ENCODE assay signal across 1 fruit fly cellular context in the genomic region with DNA sequence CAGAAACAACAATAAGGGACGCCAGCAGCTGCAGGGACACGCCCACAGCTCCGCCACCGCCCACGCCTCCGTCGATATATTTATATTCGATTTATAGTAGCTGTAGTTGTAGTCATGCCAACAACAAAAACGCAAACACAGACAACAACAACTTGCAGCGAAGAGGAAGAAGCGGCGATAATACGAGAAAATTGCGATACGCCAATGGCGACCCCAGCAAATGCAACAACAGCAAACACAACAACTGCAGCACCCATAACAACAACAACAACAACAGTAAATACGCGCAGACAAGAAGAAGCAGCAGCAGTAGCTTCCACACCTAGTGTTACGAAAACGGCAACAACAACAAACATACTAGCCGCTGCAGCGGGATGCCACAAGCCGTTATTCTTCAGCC.
TF ChIP-seq lines count a peak whose summit lies in the region.

No protein-coding gene starts in this region.

TF ChIP-seq in whole organism, embryonic, 481 proteins besides CTCF, POLR2A, EP300 and RAD21 (continued from another document):
- peak in 1 of 2 experiments; percentile 5 for TF ChIP-seq Dfd (GFP tag; optimal IDR thresholded peaks at IDR 0.05; lab: Kevin White, UChicago)
- 0 out of 2 replicates have a peak, but pooled peaks have one; percentile 24 for TF ChIP-seq ara (GFP tag; IDR thresholded peaks at IDR 0.05; lab: Robert Waterston, UW)
- TF ChIP-seq pros (GFP tag; optimal IDR thresholded peaks at IDR 0.05; lab: Kevin White, UChicago), result peak; percentile 7
- peak; percentile 76 for TF ChIP-seq CG15479 (GFP tag; optimal IDR thresholded peaks at IDR 0.05; lab: Kevin White, UChicago)
- no peak for TF ChIP-seq CG3726 (GFP tag; IDR thresholded peaks at IDR 0.05; lab: Robert Waterston, UW)
- TF ChIP-seq CG6689 (GFP tag; IDR thresholded peaks at IDR 0.05; lab: Robert Waterston, UW), result no peak
- no peak for TF ChIP-seq trem (tag; optimal IDR thresholded peaks at IDR 0.05; lab: Kevin White, UChicago)
- no peak for TF ChIP-seq CG17829 (tag; optimal IDR thresholded peaks at IDR 0.05; lab: Kevin White, UChicago)
- TF ChIP-seq exex (tag; optimal IDR thresholded peaks at IDR 0.05; lab: Kevin White, UChicago), result no peak
- no peak for TF ChIP-seq CG4424 (GFP tag; optimal IDR thresholded peaks at IDR 0.05; lab: Kevin White, UChicago)
- no peak for TF ChIP-seq CG2712 (tag; optimal IDR thresholded peaks at IDR 0.05; lab: Kevin White, UChicago)
- no peak for TF ChIP-seq bab2 (GFP tag; optimal IDR thresholded peaks at IDR 0.05; lab: Kevin White, UChicago)
- peak; percentile 98 for TF ChIP-seq CG4360 (GFP tag; IDR thresholded peaks at IDR 0.05; lab: Robert Waterston, UW)
- TF ChIP-seq pfk (GFP tag; optimal IDR thresholded peaks at IDR 0.05; lab: Kevin White, UChicago), result no peak
